Worm (Caenorhabditis elegans): ENCODE results near the gene C55A6.12.

The C55A6.12 gene

ce11 chrV:11462963-11463453 lies 39.9 kb downstream of the C55A6.12 start, which contains the start of gene zipt-16:
TSS of gene zipt-16 (plus strand) at chrV:11463013.
- TF ChIP-seq efl-1 (optimal IDR thresholded peaks at IDR 0.05) (no peak), efl-1 (GFP tag; optimal IDR thresholded peaks at IDR 0.05 in 1 of 2) (no peak), zip-4 (GFP tag; optimal IDR thresholded peaks at IDR 0.05) (no peak), grh-1 (GFP tag; IDR thresholded peaks at IDR 0.05) (no peak), ceh-90 (tag; optimal IDR thresholded peaks at IDR 0.05) (no peak), blmp-1 (tag; optimal IDR thresholded peaks at IDR 0.05) (peak; percentile 12), fos-1 (tag; optimal IDR thresholded peaks at IDR 0.05) (no peak), lin-14 (GFP tag; optimal IDR thresholded peaks at IDR 0.05) (peak; percentile 19), nhr-85 (tag) (peak; percentile 60), unc-130 (tag; optimal IDR thresholded peaks at IDR 0.05) (no peak), aha-1 (tag; optimal IDR thresholded peaks at IDR 0.05) (no peak), dsc-1 (tag; optimal IDR thresholded peaks at IDR 0.05) (no peak), pax-3 (tag; optimal IDR thresholded peaks at IDR 0.05) (no peak), C34B4.2 (tag; optimal IDR thresholded peaks at IDR 0.05) (no peak), unc-86 (tag; optimal IDR thresholded peaks at IDR 0.05) (no peak), lin-15B (tag; optimal IDR thresholded peaks at IDR 0.05) (no peak), elt-3 (tag; optimal IDR thresholded peaks at IDR 0.05) (no peak), ceh-63 (GFP tag; optimal IDR thresholded peaks at IDR 0.05) (no peak), fkh-4 (tag; optimal IDR thresholded peaks at IDR 0.05; ENCODE audit: borderline replicate concordance) (no peak), C04F5.9 (tag; optimal IDR thresholded peaks at IDR 0.05) (no peak), C16A3.4 (tag; optimal IDR thresholded peaks at IDR 0.05) (no peak), fkh-10 (GFP tag; optimal IDR thresholded peaks at IDR 0.05) (no peak), mep-1 (tag; optimal IDR thresholded peaks at IDR 0.05) (no peak), ceh-82 (tag; optimal IDR thresholded peaks at IDR 0.05) (no peak), isw-1 (GFP tag; IDR thresholded peaks at IDR 0.05) (no peak)

- TF ChIP-seq lin-14 (GFP tag; optimal IDR thresholded peaks at IDR 0.05): peak; percentile 51
- TF ChIP-seq hlh-17 (GFP tag; optimal IDR thresholded peaks at IDR 0.05; ENCODE audit: borderline replicate concordance): no peak
Observed at ce11 chrV:11459255-11459654, 43.7 kb downstream of the C55A6.12 start, which contains the start of gene T11F9.1. TSS of gene T11F9.1 (plus strand) at chrV:11459555.

- TF ChIP-seq pqm-1 (tag; optimal IDR thresholded peaks at IDR 0.05) (no peak), lin-14 (GFP tag; optimal IDR thresholded peaks at IDR 0.05) (peak; percentile 44)
Observed at ce11 chrV:11454917-11455316, 48.0 kb downstream of the C55A6.12 start.
